Worm (Caenorhabditis elegans): Measurements from ENCODE around the gene F57H12.5.

The F57H12.5 gene

ce11 chrIV:7983021-7983420, 15.9 kb downstream of the F57H12.5 start:
- TF ChIP-seq mcd-1 (GFP tag; IDR thresholded peaks at IDR 0.05) (no peak), ceh-79 (tag; optimal IDR thresholded peaks at IDR 0.05) (no peak), ceh-58 (GFP tag; IDR thresholded peaks at IDR 0.05) (0 out of 2 replicates have a peak, but pooled peaks have one; percentile 37), snpc-3.4 (tag; optimal IDR thresholded peaks at IDR 0.05) (no peak), ccch-3 (GFP tag; optimal IDR thresholded peaks at IDR 0.05) (no peak)

- TF ChIP-seq let-607 (tag; optimal IDR thresholded peaks at IDR 0.05) (no peak), snpc-3.4 (tag; optimal IDR thresholded peaks at IDR 0.05) (no peak), dox-1 (GFP tag; IDR thresholded peaks at IDR 0.05) (peak; percentile 30; the same call in 1 of the 2 replicates), bed-2 (GFP tag; IDR thresholded peaks at IDR 0.05) (no peak), lin-35 (GFP tag; optimal IDR thresholded peaks at IDR 0.05) (peak in 1 of 3 experiments; percentile 9), B0261.1 (tag; optimal IDR thresholded peaks at IDR 0.05) (no peak), ceh-27 (GFP tag; optimal IDR thresholded peaks at IDR 0.05) (peak; percentile 3), madf-6 (GFP tag; IDR thresholded peaks at IDR 0.05) (peak; percentile 55), F39B2.1 (GFP tag; IDR thresholded peaks at IDR 0.05) (peak; percentile 29; the same call in 1 of the 2 replicates), mes-4 (tag; optimal IDR thresholded peaks at IDR 0.05) (no peak), tbp1 (GFP tag; optimal IDR thresholded peaks at IDR 0.05) (no peak), Y95B8A.8 (GFP tag; IDR thresholded peaks at IDR 0.05) (0 out of 2 replicates have a peak, but pooled peaks have one; percentile 46), snpc-4 (GFP tag; optimal IDR thresholded peaks at IDR 0.05) (no peak), snpc-4 (tag; optimal IDR thresholded peaks at IDR 0.05) (peak in 1 of 4 experiments; percentile 35), dpff-1 (tag; optimal IDR thresholded peaks at IDR 0.05) (peak; percentile 7), F57A8.1 (GFP tag; optimal IDR thresholded peaks at IDR 0.05) (no peak), gei-17 (GFP tag; optimal IDR thresholded peaks at IDR 0.05) (peak; percentile 11), F52B5.7 (tag; optimal IDR thresholded peaks at IDR 0.05) (peak; percentile 89), madf-3 (GFP tag; IDR thresholded peaks at IDR 0.05) (peak; percentile 78; the same call in 1 of the 2 replicates), ccch-3 (GFP tag; optimal IDR thresholded peaks at IDR 0.05) (no peak), attf-5 (GFP tag; optimal IDR thresholded peaks at IDR 0.05) (peak; percentile 5), ekl-4 (GFP tag; IDR thresholded peaks at IDR 0.05) (0 out of 2 replicates have a peak, but pooled peaks have one; percentile 30), B0336.3 (GFP tag; IDR thresholded peaks at IDR 0.05) (peak; percentile 91), chd-7 (tag; optimal IDR thresholded peaks at IDR 0.05) (peak; percentile 45), snpc-1.3 (tag; optimal IDR thresholded peaks at IDR 0.05; ENCODE audit: insufficient read depth) (no peak), lin-40 (tag; optimal IDR thresholded peaks at IDR 0.05) (no peak), ceh-79 (tag; optimal IDR thresholded peaks at IDR 0.05) (peak; percentile 19), nhr-120 (GFP tag; IDR thresholded peaks at IDR 0.05) (no peak), F23B12.7 (tag; optimal IDR thresholded peaks at IDR 0.05; ENCODE audit: insufficient read depth) (no peak), zfh-2 (GFP tag; conservative IDR thresholded peaks at IDR 0.05) (no peak), rec-8 (tag; optimal IDR thresholded peaks at IDR 0.05) (no peak), die-1 (tag; optimal IDR thresholded peaks at IDR 0.05) (peak; percentile 17), sptf-2 (GFP tag; optimal IDR thresholded peaks at IDR 0.05) (no peak), ztf-28 (GFP tag; IDR thresholded peaks at IDR 0.05) (no peak), nfya-2 (GFP tag; IDR thresholded peaks at IDR 0.05) (0 out of 2 replicates have a peak, but pooled peaks have one; percentile 6), D2030.7 (GFP tag; IDR thresholded peaks at IDR 0.05) (0 out of 2 replicates have a peak, but pooled peaks have one; percentile 28), nhr-90 (tag; optimal IDR thresholded peaks at IDR 0.05) (no peak), Y53G8AR.9 (GFP tag; conservative IDR thresholded peaks at IDR 0.05) (peak; percentile 52; the same call in 1 of the 2 replicates), B0035.1 (tag; optimal IDR thresholded peaks at IDR 0.05) (peak; percentile 28), ztf-3 (GFP tag; optimal IDR thresholded peaks at IDR 0.05) (peak; percentile 3), ztf-6 (GFP tag; IDR thresholded peaks at IDR 0.05) (no peak), F33H1.4 (GFP tag; IDR thresholded peaks at IDR 0.05) (0 out of 2 replicates have a peak, but pooled peaks have one; percentile 7)
These were observed 16.7 kb downstream of the F57H12.5 start for ce11 chrIV:7983728-7984346.
